Worm (Caenorhabditis elegans) whole organism, early embryonic: ENCODE results near the gene daf-3.

Experiments
- ama-1 ChIP-seq: fragments of 150-350 bp; optimal IDR thresholded peaks from 2 replicates; lab custom pipeline; 2014
- tra-4 ChIP-seq: sonication (generic microtip); optimal IDR thresholded peaks from 2 replicates; lab custom pipeline; 2017; ENCODE audit warnings: missing genetic modification characterization, missing compliant biosample characterization

ce11 chrX:817984-818383, 7.3 kb downstream of the daf-3 start:
- TF ChIP-seq tra-4 (tag; lab: Kevin White, UChicago) = no peak
- no peak for TF ChIP-seq ama-1 (lab: Kevin White, UChicago)
